Worm (Caenorhabditis elegans): Measurements from ENCODE around the gene hint-3.

Gene hint-3

DNA sequence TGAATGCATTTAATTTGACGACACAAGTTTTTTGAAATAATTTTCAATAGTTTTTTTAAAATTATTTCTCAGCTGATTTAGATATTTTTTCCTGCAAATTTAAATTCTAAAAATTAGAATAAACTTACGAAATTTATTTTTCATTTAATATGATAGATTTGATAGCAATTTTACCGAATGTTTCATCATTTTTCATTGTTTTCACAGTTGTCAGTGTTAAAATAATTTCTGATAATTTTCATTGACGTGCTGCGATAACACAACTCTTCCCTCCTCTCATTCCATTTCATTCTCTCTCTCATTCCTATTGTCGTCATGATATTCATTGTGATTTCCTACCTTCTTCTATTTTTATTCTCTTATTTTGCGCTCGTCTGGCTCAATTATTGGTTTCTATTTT is at the start of gene hint-3:
Gene hint-3 (plus strand): TSS at position 301 of the 400 bp plus-strand sequence.
- TF ChIP-seq klf-2 (GFP tag; conservative IDR thresholded peaks at IDR 0.05) (no peak), tab-1 (GFP tag; IDR thresholded peaks at IDR 0.05) (no peak), flt-1 (GFP tag; IDR thresholded peaks at IDR 0.05) (no peak), ztf-29 (GFP tag; IDR thresholded peaks at IDR 0.05) (no peak), cog-1 (tag; optimal IDR thresholded peaks at IDR 0.05) (no peak), ztf-23 (GFP tag; IDR thresholded peaks at IDR 0.05) (no peak), ref-1 (GFP tag; conservative IDR thresholded peaks at IDR 0.05) (no peak), med-1 (GFP tag; optimal IDR thresholded peaks at IDR 0.05; ENCODE audit: insufficient read depth) (no peak), T22C8.4 (GFP tag; IDR thresholded peaks at IDR 0.05) (no peak)

- TF ChIP-seq ztf-29 (GFP tag; IDR thresholded peaks at IDR 0.05): no peak
- TF ChIP-seq ref-1 (GFP tag; conservative IDR thresholded peaks at IDR 0.05): no peak
- TF ChIP-seq ztf-23 (GFP tag; IDR thresholded peaks at IDR 0.05): no peak
- no peak for TF ChIP-seq T22C8.4 (GFP tag; IDR thresholded peaks at IDR 0.05)
- no peak for TF ChIP-seq flt-1 (GFP tag; IDR thresholded peaks at IDR 0.05)
- TF ChIP-seq klf-2 (GFP tag; conservative IDR thresholded peaks at IDR 0.05): no peak
- TF ChIP-seq med-1 (GFP tag; optimal IDR thresholded peaks at IDR 0.05; ENCODE audit: insufficient read depth): no peak
- no peak for TF ChIP-seq cog-1 (tag; optimal IDR thresholded peaks at IDR 0.05)
- TF ChIP-seq tab-1 (GFP tag; IDR thresholded peaks at IDR 0.05): no peak
These were observed 47.2 kb upstream of the hint-3 start, which contains the start of gene ZK105.13 for ce11 chrV:7713072-7713471. ZK105.13 (minus strand) TSS chrV:7713172.

ce11 chrV:7713691-7714090 is 46.6 kb upstream of the hint-3 start, which contains the start of gene ZK105.1:
ZK105.1 (plus strand) TSS chrV:7713991.
- TF ChIP-seq ref-1 (GFP tag; conservative IDR thresholded peaks at IDR 0.05) (no peak), cog-1 (tag; optimal IDR thresholded peaks at IDR 0.05) (no peak), flt-1 (GFP tag; IDR thresholded peaks at IDR 0.05) (no peak), ztf-29 (GFP tag; IDR thresholded peaks at IDR 0.05) (no peak), ztf-23 (GFP tag; IDR thresholded peaks at IDR 0.05) (no peak), klf-2 (GFP tag; conservative IDR thresholded peaks at IDR 0.05) (no peak)

ce11 chrV:7716034-7716433 is 44.2 kb upstream of the hint-3 start, which contains the start of gene ZK105.12:
ZK105.12 (minus strand) TSS chrV:7716134.
- TF ChIP-seq ztf-23 (GFP tag; IDR thresholded peaks at IDR 0.05) (no peak), cog-1 (tag; optimal IDR thresholded peaks at IDR 0.05) (no peak), klf-2 (GFP tag; conservative IDR thresholded peaks at IDR 0.05) (no peak), med-1 (GFP tag; optimal IDR thresholded peaks at IDR 0.05; ENCODE audit: insufficient read depth) (no peak), tab-1 (GFP tag; IDR thresholded peaks at IDR 0.05) (no peak), flt-1 (GFP tag; IDR thresholded peaks at IDR 0.05) (no peak), ref-1 (GFP tag; conservative IDR thresholded peaks at IDR 0.05) (no peak), T22C8.4 (GFP tag; IDR thresholded peaks at IDR 0.05) (no peak)

ce11 chrV:7717629-7718028 is 42.6 kb upstream of the hint-3 start, which contains the start of gene ZK105.5:
ZK105.5 (minus strand) TSS chrV:7717729.
- TF ChIP-seq ztf-23 (GFP tag; IDR thresholded peaks at IDR 0.05): no peak
- no peak for TF ChIP-seq ref-1 (GFP tag; conservative IDR thresholded peaks at IDR 0.05)
- TF ChIP-seq flt-1 (GFP tag; IDR thresholded peaks at IDR 0.05): no peak
- TF ChIP-seq med-1 (GFP tag; optimal IDR thresholded peaks at IDR 0.05; ENCODE audit: insufficient read depth): no peak
- no peak for TF ChIP-seq T22C8.4 (GFP tag; IDR thresholded peaks at IDR 0.05)
- no peak for TF ChIP-seq cog-1 (tag; optimal IDR thresholded peaks at IDR 0.05)
- TF ChIP-seq klf-2 (GFP tag; conservative IDR thresholded peaks at IDR 0.05): no peak
- no peak for TF ChIP-seq tab-1 (GFP tag; IDR thresholded peaks at IDR 0.05)
- TF ChIP-seq ztf-29 (GFP tag; IDR thresholded peaks at IDR 0.05): no peak

DNA sequence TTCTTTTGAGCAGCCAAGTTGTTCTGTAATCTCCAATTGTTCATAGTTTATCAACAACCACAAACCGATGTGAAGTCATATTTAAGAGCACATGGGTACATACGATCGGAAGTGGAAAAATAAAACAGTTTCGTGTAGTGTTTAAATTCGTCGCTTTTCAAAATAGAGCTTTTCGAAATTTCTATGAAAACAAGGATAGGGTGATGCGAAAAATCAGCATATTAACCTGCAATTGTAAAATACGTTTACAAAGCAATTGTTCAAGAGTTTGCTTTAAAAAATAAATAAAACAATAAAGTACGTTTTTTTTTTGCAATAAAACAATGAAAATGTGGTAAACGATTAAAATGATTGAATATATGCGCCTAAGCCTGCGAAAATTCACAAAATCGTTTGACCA is 38.3 kb upstream of the hint-3 start, which contains the start of gene ZK105.14:
Gene ZK105.14 (minus strand): TSS at position 101 of the 400 bp plus-strand sequence.
- TF ChIP-seq cog-1 (tag; optimal IDR thresholded peaks at IDR 0.05) (no peak), flt-1 (GFP tag; IDR thresholded peaks at IDR 0.05) (no peak), T22C8.4 (GFP tag; IDR thresholded peaks at IDR 0.05) (no peak), klf-2 (GFP tag; conservative IDR thresholded peaks at IDR 0.05) (no peak), tab-1 (GFP tag; IDR thresholded peaks at IDR 0.05) (no peak), ztf-23 (GFP tag; IDR thresholded peaks at IDR 0.05) (no peak), ztf-29 (GFP tag; IDR thresholded peaks at IDR 0.05) (no peak), med-1 (GFP tag; optimal IDR thresholded peaks at IDR 0.05; ENCODE audit: insufficient read depth) (no peak), ref-1 (GFP tag; conservative IDR thresholded peaks at IDR 0.05) (no peak)

ce11 chrV:7723967-7724544 is 36.2 kb upstream of the hint-3 start, which contains the start of the genes ZK105.6 and ZK105.8:
ZK105.6 (minus strand) TSS chrV:7724067.
ZK105.8 (plus strand) TSS chrV:7724494.
- TF ChIP-seq T22C8.4 (GFP tag; IDR thresholded peaks at IDR 0.05) (no peak), ref-1 (GFP tag; conservative IDR thresholded peaks at IDR 0.05) (no peak), med-1 (GFP tag; optimal IDR thresholded peaks at IDR 0.05; ENCODE audit: insufficient read depth) (no peak), ztf-23 (GFP tag; IDR thresholded peaks at IDR 0.05) (no peak), cog-1 (tag; optimal IDR thresholded peaks at IDR 0.05) (no peak), tab-1 (GFP tag; IDR thresholded peaks at IDR 0.05) (no peak), flt-1 (GFP tag; IDR thresholded peaks at IDR 0.05) (no peak), ztf-29 (GFP tag; IDR thresholded peaks at IDR 0.05) (no peak), klf-2 (GFP tag; conservative IDR thresholded peaks at IDR 0.05) (no peak)

- TF ChIP-seq ref-1 (GFP tag; conservative IDR thresholded peaks at IDR 0.05): no peak
- TF ChIP-seq cog-1 (tag; optimal IDR thresholded peaks at IDR 0.05): no peak
- TF ChIP-seq T22C8.4 (GFP tag; IDR thresholded peaks at IDR 0.05): no peak
- no peak for TF ChIP-seq ztf-29 (GFP tag; IDR thresholded peaks at IDR 0.05)
- no peak for TF ChIP-seq ztf-23 (GFP tag; IDR thresholded peaks at IDR 0.05)
- no peak for TF ChIP-seq tab-1 (GFP tag; IDR thresholded peaks at IDR 0.05)
- no peak for TF ChIP-seq flt-1 (GFP tag; IDR thresholded peaks at IDR 0.05)
- no peak for TF ChIP-seq klf-2 (GFP tag; conservative IDR thresholded peaks at IDR 0.05)
- no peak for TF ChIP-seq med-1 (GFP tag; optimal IDR thresholded peaks at IDR 0.05; ENCODE audit: insufficient read depth)
These were observed 34.1 kb upstream of the hint-3 start for ce11 chrV:7726202-7726601.

DNA sequence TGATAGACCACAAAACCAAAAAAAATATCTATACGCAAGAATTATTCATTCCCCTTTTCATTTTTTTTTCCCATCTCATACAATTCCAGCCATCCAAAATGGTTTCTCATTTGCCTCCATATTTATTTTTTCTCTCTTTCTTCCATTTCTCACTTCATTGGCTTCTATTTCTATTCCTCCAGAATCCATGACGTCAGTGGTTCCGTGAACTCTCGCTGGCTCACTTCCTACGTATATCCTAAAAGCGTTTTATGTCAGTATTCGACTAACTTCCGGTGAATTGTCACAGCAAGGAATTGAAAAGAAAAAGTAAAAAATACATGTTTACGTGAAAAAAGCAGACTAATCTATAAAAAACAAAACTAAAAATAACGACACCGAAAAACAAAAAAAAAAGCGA is 33.3 kb upstream of the hint-3 start:
- TF ChIP-seq cog-1 (tag; optimal IDR thresholded peaks at IDR 0.05) (no peak), klf-2 (GFP tag; conservative IDR thresholded peaks at IDR 0.05) (no peak), ref-1 (GFP tag; conservative IDR thresholded peaks at IDR 0.05) (no peak), ztf-29 (GFP tag; IDR thresholded peaks at IDR 0.05) (no peak), tab-1 (GFP tag; IDR thresholded peaks at IDR 0.05) (no peak), T22C8.4 (GFP tag; IDR thresholded peaks at IDR 0.05) (no peak), flt-1 (GFP tag; IDR thresholded peaks at IDR 0.05) (no peak)
